Worm (Caenorhabditis elegans) whole organism, L4 larva: ENCODE results near the gene nhr-124.

Experiments
- T26A8.4 ChIP-seq: fragments of 200-800 bp; sonication (Bioruptor generic); IDR thresholded peaks from 2 replicates; pipeline ENCODE4 v1.3.6; 2022; ENCODE audit warnings: missing genetic modification characterization, missing compliant biosample characterization
- ZK337.2 ChIP-seq: fragments of 200-800 bp; sonication (Bioruptor generic); IDR thresholded peaks from 2 replicates; pipeline ENCODE4 v1.3.6; 2022; ENCODE audit warnings: missing genetic modification reagents, missing genetic modification characterization, missing compliant biosample characterization
- aha-1 ChIP-seq: fragments of 150-350 bp; peaks from one replicate; lab custom pipeline; 2014; ENCODE audit warnings: missing biosample characterization, missing genetic modification characterization
- arid-1 ChIP-seq: fragments of 200-800 bp; sonication (Bioruptor generic); conservative IDR thresholded peaks from 2 replicates; pipeline ENCODE4 v1.3.6; 2022; ENCODE audit warnings: missing genetic modification reagents, missing genetic modification characterization, missing compliant biosample characterization
- attf-4 ChIP-seq: sonication (generic microtip); optimal IDR thresholded peaks from 3 replicates; lab custom pipeline; 2017; ENCODE audit warnings: missing biosample characterization, missing genetic modification characterization
- ceh-62 ChIP-seq: sonication (generic microtip); optimal IDR thresholded peaks from 2 replicates; lab custom pipeline; 2017; ENCODE audit warnings: missing biosample characterization, missing genetic modification characterization
- ceh-82 ChIP-seq: sonication (generic microtip); optimal IDR thresholded peaks from 2 replicates; lab custom pipeline; 2017; ENCODE audit warnings: missing biosample characterization, missing genetic modification characterization
- dmd-9 ChIP-seq: fragments of 200-800 bp; sonication (Bioruptor generic); IDR thresholded peaks from 2 replicates; pipeline ENCODE4 v1.3.6; 2022; ENCODE audit warnings: missing genetic modification reagents, missing genetic modification characterization, missing compliant biosample characterization
- duxl-1 ChIP-seq: sonication (generic microtip); optimal IDR thresholded peaks from 2 replicates; lab custom pipeline; 2016; ENCODE audit warnings: mild to moderate bottlenecking, missing genetic modification characterization, moderate library complexity, missing compliant biosample characterization; ENCODE audit not compliant: poor library complexity
- egl-43 ChIP-seq: fragments of 200-800 bp; sonication (Bioruptor generic); IDR thresholded peaks from 2 replicates; pipeline ENCODE4 v1.3.6; 2022; ENCODE audit warnings: missing genetic modification reagents, missing genetic modification characterization, missing compliant biosample characterization
- fos-1 ChIP-seq: fragments of 150-350 bp; optimal IDR thresholded peaks from 2 replicates; lab custom pipeline; 2014; ENCODE audit warnings: missing biosample characterization, missing genetic modification characterization
- gei-8 ChIP-seq: fragments of 200-800 bp; sonication (Bioruptor generic); optimal IDR thresholded peaks from 2 replicates; lab custom pipeline; 2018; ENCODE audit warnings: mild to moderate bottlenecking, missing genetic modification characterization, missing compliant biosample characterization
- hlh-30 ChIP-seq: sonication (generic microtip); optimal IDR thresholded peaks from 2 replicates; lab custom pipeline; 2017; ENCODE audit warnings: antibody characterized with exemption, mild to moderate bottlenecking, missing genetic modification characterization, missing compliant biosample characterization; ENCODE audit not compliant: insufficient read depth
- lin-1 ChIP-seq: fragments of 200-800 bp; sonication (Bioruptor generic); IDR thresholded peaks from 2 replicates; pipeline ENCODE4 v1.3.6; 2022; ENCODE audit warnings: missing genetic modification reagents, missing genetic modification characterization, missing compliant biosample characterization
- lin-13 ChIP-seq: fragments of 150-350 bp; optimal IDR thresholded peaks from 2 replicates; lab custom pipeline; 2014; ENCODE audit warnings: missing biosample characterization, missing genetic modification reagents, missing genetic modification characterization
- lin-29 ChIP-seq: fragments of 200-800 bp; sonication (Bioruptor generic); IDR thresholded peaks from 2 replicates; pipeline ENCODE4 v1.3.6; 2022; ENCODE audit warnings: missing genetic modification reagents, missing genetic modification characterization, missing compliant biosample characterization
- mep-1 ChIP-seq: fragments of 150-350 bp; sonication (generic microtip); optimal IDR thresholded peaks from 3 replicates; lab custom pipeline; 2014; ENCODE audit warnings: missing biosample characterization, missing genetic modification characterization
- mxl-2 ChIP-seq: fragments of 200-800 bp; sonication (Bioruptor generic); conservative IDR thresholded peaks from 2 replicates; pipeline ENCODE4 v1.3.6; 2022; ENCODE audit warnings: missing genetic modification reagents, missing genetic modification characterization, missing compliant biosample characterization
- nhr-10 ChIP-seq: fragments of 150-350 bp; optimal IDR thresholded peaks from 2 replicates; lab custom pipeline; 2014; ENCODE audit warnings: missing biosample characterization, missing genetic modification characterization
- nhr-11 ChIP-seq: fragments of 150-350 bp; optimal IDR thresholded peaks from 2 replicates; lab custom pipeline; 2014; ENCODE audit warnings: missing biosample characterization, missing genetic modification characterization
- nhr-28 ChIP-seq: fragments of 150-350 bp; optimal IDR thresholded peaks from 2 replicates; lab custom pipeline; 2014; ENCODE audit warnings: missing biosample characterization, missing genetic modification characterization
- nhr-41 ChIP-seq: fragments of 200-800 bp; sonication (Bioruptor generic); IDR thresholded peaks from 2 replicates; pipeline ENCODE4 v1.3.6; 2022; ENCODE audit warnings: missing genetic modification reagents, missing genetic modification characterization, missing compliant biosample characterization
- nhr-42 ChIP-seq: fragments of 200-800 bp; sonication (Bioruptor generic); IDR thresholded peaks from 2 replicates; pipeline ENCODE4 v1.3.6; 2022; ENCODE audit warnings: missing genetic modification characterization, missing compliant biosample characterization
- pha-4 ChIP-seq, 2 experiments: fragments of 150-350 bp in 1 of 2; fragments of 200-800 bp in 1 of 2; sonication (Bioruptor generic) in 1 of 2; IDR thresholded peaks in 1 of 2; optimal IDR thresholded peaks in 1 of 2; 2 replicates each; pipeline versions ENCODE4 v1.3.6 to Lab custom; 2014 to 2022; ENCODE audit warnings: missing genetic modification characterization in 2 of 2, missing genetic modification reagents in 2 of 2, missing biosample characterization in 1 of 2, missing compliant biosample characterization in 1 of 2
- php-3 ChIP-seq: fragments of 200-800 bp; sonication (Bioruptor generic); IDR thresholded peaks from 2 replicates; pipeline ENCODE4 v1.3.6; 2022; ENCODE audit warnings: missing genetic modification reagents, missing genetic modification characterization, missing compliant biosample characterization
- pqm-1 ChIP-seq: sonication (generic microtip); optimal IDR thresholded peaks from 2 replicates; lab custom pipeline; 2017; ENCODE audit warnings: missing biosample characterization, missing genetic modification characterization
- set-16 ChIP-seq: fragments of 200-800 bp; sonication (Bioruptor generic); IDR thresholded peaks from 2 replicates; pipeline ENCODE4 v1.3.6; 2022; ENCODE audit warnings: missing genetic modification reagents, missing genetic modification characterization, missing compliant biosample characterization
- spr-3 ChIP-seq: fragments of 200-800 bp; sonication (Bioruptor generic); optimal IDR thresholded peaks from 2 replicates; lab custom pipeline; 2018; ENCODE audit warnings: mild to moderate bottlenecking, missing genetic modification characterization, missing compliant biosample characterization
- tag-97 ChIP-seq: fragments of 200-800 bp; sonication (Bioruptor generic); IDR thresholded peaks from 2 replicates; pipeline ENCODE4 v1.3.6; 2022; ENCODE audit warnings: missing genetic modification characterization, missing compliant biosample characterization
- tra-1 ChIP-seq: fragments of 200-800 bp; sonication (Bioruptor generic); IDR thresholded peaks from 2 replicates; pipeline ENCODE4 v1.3.6; 2022; ENCODE audit warnings: missing genetic modification reagents, missing genetic modification characterization, missing compliant biosample characterization
- unc-62 ChIP-seq, 3 experiments: fragments of 150-350 bp in 1 of 3; sonication (generic microtip); optimal IDR thresholded peaks in 2 of 3; peaks in 1 of 3; 1 replicate in 1 of 3; 2 replicates in 2 of 3; lab custom pipeline; 2014 to 2017; ENCODE audit warnings: missing biosample characterization in 3 of 3, missing genetic modification characterization in 3 of 3, missing genetic modification reagents in 3 of 3, missing genotype in 1 of 3

The nhr-124 gene

ce11 chrV:3913131-3913530, 27.1 kb upstream of the nhr-124 start:
- TF ChIP-seq nhr-11 (tag; lab: Kevin White, UChicago) (no peak), nhr-28 (tag; lab: Kevin White, UChicago) (no peak), aha-1 (peak; percentile 76), egl-43 (GFP tag; lab: Robert Waterston, UW) (0 out of 2 replicates have a peak, but pooled peaks have one; percentile 9), ceh-62 (tag; lab: Kevin White, UChicago) (no peak), T26A8.4 (GFP tag; lab: Robert Waterston, UW) (no peak), nhr-10 (no peak), set-16 (GFP tag; lab: Robert Waterston, UW) (peak; percentile 67), nhr-41 (GFP tag; lab: Robert Waterston, UW) (no peak), lin-29 (GFP tag; lab: Robert Waterston, UW) (no peak), unc-62 (GFP tag; optimal IDR thresholded peaks at IDR 0.05 in 1 of 2; lab: Kevin White, UChicago) (peak in 1 of 2 experiments; percentile 29), unc-62 (tag; optimal IDR thresholded peaks at IDR 0.05; lab: Kevin White, UChicago) (no peak)

- TF ChIP-seq lin-29 (GFP tag; lab: Robert Waterston, UW) (no peak), spr-3 (GFP tag; lab: Kevin White, UChicago) (no peak), arid-1 (GFP tag; lab: Robert Waterston, UW) (no peak), lin-1 (no peak), aha-1 (no peak), tag-97 (GFP tag; lab: Robert Waterston, UW) (no peak), duxl-1 (no peak), mxl-2 (GFP tag; lab: Robert Waterston, UW) (no peak), ZK337.2 (GFP tag; lab: Robert Waterston, UW) (no peak), attf-4 (tag; lab: Kevin White, UChicago) (no peak), set-16 (GFP tag; lab: Robert Waterston, UW) (no peak), nhr-42 (GFP tag; lab: Robert Waterston, UW) (no peak)
Measured at ce11 chrV:3912472-3912871, 26.5 kb upstream of the nhr-124 start, which contains the start of gene srx-68. srx-68 (plus strand) TSS chrV:3912772.

ce11 chrV:3905841-3906240, 19.8 kb upstream of the nhr-124 start, which contains the start of gene nhr-156:
nhr-156 (plus strand) TSS chrV:3906106.
- TF ChIP-seq ceh-82 (tag; lab: Kevin White, UChicago) (no peak), php-3 (GFP tag; lab: Robert Waterston, UW) (no peak), gei-8 (no peak), nhr-28 (tag; lab: Kevin White, UChicago) (peak; percentile 0), unc-62 (GFP tag; optimal IDR thresholded peaks at IDR 0.05 in 1 of 2; lab: Kevin White, UChicago) (no peak), unc-62 (tag; optimal IDR thresholded peaks at IDR 0.05; lab: Kevin White, UChicago) (no peak), mxl-2 (GFP tag; lab: Robert Waterston, UW) (no peak), dmd-9 (GFP tag; lab: Robert Waterston, UW) (no peak), tra-1 (GFP tag; lab: Robert Waterston, UW) (no peak), mep-1 (tag; lab: Kevin White, UChicago) (no peak), lin-13 (no peak), pha-4 (GFP tag; IDR thresholded peaks at IDR 0.05; lab: Robert Waterston, UW) (no peak), pha-4 (tag; optimal IDR thresholded peaks at IDR 0.05; lab: Kevin White, UChicago) (no peak), fos-1 (tag; lab: Kevin White, UChicago) (no peak), hlh-30 (tag; lab: Kevin White, UChicago) (no peak), duxl-1 (peak; percentile 81), pqm-1 (tag; lab: Kevin White, UChicago) (peak; percentile 3)
- TF ChIP-seq, all 104 proteins: peak for 3

ce11 chrV:3903424-3903823, 17.4 kb upstream of the nhr-124 start:
- TF ChIP-seq mep-1 (tag; lab: Kevin White, UChicago), result no peak
- TF ChIP-seq unc-62 (GFP tag; optimal IDR thresholded peaks at IDR 0.05 in 1 of 2; lab: Kevin White, UChicago), result peak in 1 of 2 experiments; percentile 93
- TF ChIP-seq unc-62 (tag; optimal IDR thresholded peaks at IDR 0.05; lab: Kevin White, UChicago), result no peak
- TF ChIP-seq, all 104 proteins: peak for 1
